Worm (Caenorhabditis elegans) whole organism, L3 larva: ENCODE data around the gene srh-296.

ENCODE experiments used
- R02D3.7 ChIP-seq: fragments of 150-350 bp; optimal IDR thresholded peaks from 2 replicates; lab custom pipeline; 2014; ENCODE audit warnings: missing biosample characterization, missing genetic modification characterization
- aly-2 ChIP-seq: fragments of 150-350 bp; optimal IDR thresholded peaks from 2 replicates; lab custom pipeline; 2014; ENCODE audit warnings: missing biosample characterization, missing genetic modification characterization
- elt-2 ChIP-seq: sonication (generic microtip); optimal IDR thresholded peaks from 2 replicates; lab custom pipeline; 2016; ENCODE audit warnings: missing genetic modification reagents, mild to moderate bottlenecking, missing genetic modification characterization, missing compliant biosample characterization
- lin-15B ChIP-seq: fragments of 150-350 bp; optimal IDR thresholded peaks from 2 replicates; lab custom pipeline; 2014; ENCODE audit warnings: missing biosample characterization, missing genetic modification characterization
- nhr-237 ChIP-seq: fragments of 150-350 bp; optimal IDR thresholded peaks from 2 replicates; lab custom pipeline; 2014; ENCODE audit warnings: missing biosample characterization, missing genetic modification characterization
- nhr-25 ChIP-seq: sonication (generic microtip); optimal IDR thresholded peaks from 2 replicates; lab custom pipeline; 2017; ENCODE audit warnings: missing biosample characterization, missing genetic modification characterization
- snpc-4 ChIP-seq: fragments of 150-350 bp; optimal IDR thresholded peaks from 2 replicates; lab custom pipeline; 2014; ENCODE audit warnings: missing biosample characterization, missing genetic modification characterization
- tbx-2 ChIP-seq: sonication (generic microtip); optimal IDR thresholded peaks from 2 replicates; lab custom pipeline; 2016; ENCODE audit warnings: mild to moderate bottlenecking, missing genetic modification characterization, missing compliant biosample characterization

DNA sequence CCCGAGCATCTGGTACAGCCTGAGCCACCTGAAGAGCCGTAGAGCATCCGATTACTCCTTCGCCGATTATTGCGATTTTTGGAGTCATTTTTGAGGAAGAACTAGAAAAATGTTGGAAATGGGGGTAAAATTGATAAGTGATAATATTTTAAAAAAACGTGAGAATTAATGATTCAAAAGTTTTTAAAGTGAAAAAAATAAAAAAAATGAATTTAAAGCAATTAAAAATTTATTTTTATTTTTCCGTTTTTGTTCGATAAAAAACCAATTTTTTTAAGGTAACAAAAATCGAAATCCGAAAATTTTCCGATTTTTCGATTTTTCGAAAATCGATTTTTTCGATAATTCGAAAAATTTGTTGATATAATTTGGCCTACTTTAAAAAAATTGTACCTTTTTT lies 33.0 kb upstream of the srh-296 start, which contains the start of gene ddo-1:
- TF ChIP-seq tbx-2 (tag; lab: Kevin White, UChicago) (no peak), snpc-4 (tag; lab: Kevin White, UChicago) (no peak), lin-15B (tag; lab: Kevin White, UChicago) (no peak), R02D3.7 (tag; lab: Kevin White, UChicago) (no peak), elt-2 (tag; lab: Kevin White, UChicago) (no peak), nhr-25 (tag; lab: Kevin White, UChicago) (no peak), aly-2 (tag; lab: Kevin White, UChicago) (no peak), nhr-237 (tag; lab: Kevin White, UChicago) (no peak)
